Worm (Caenorhabditis elegans) whole organism, late embryonic: ENCODE results near the gene srw-133.

Experiments used
- F13H6.1 ChIP-seq: sonication (generic microtip); optimal IDR thresholded peaks from 2 replicates; lab custom pipeline; 2016; ENCODE audit warnings: missing genetic modification characterization, missing compliant biosample characterization
- K02D7.2 ChIP-seq: sonication (generic microtip); optimal IDR thresholded peaks from 2 replicates; lab custom pipeline; 2017; ENCODE audit warnings: mild to moderate bottlenecking, missing genetic modification characterization, missing compliant biosample characterization
- T23F11.4 ChIP-seq: fragments of 200-800 bp; sonication (Bioruptor generic); optimal IDR thresholded peaks from 2 replicates; lab custom pipeline; 2018; ENCODE audit warnings: mild to moderate bottlenecking, missing genetic modification characterization, missing compliant biosample characterization
- ahr-1 ChIP-seq: sonication (generic microtip); optimal IDR thresholded peaks from 2 replicates; lab custom pipeline; 2016; ENCODE audit warnings: missing genetic modification characterization, missing compliant biosample characterization
- ceh-19 ChIP-seq: fragments of 200-800 bp; sonication (Bioruptor generic); optimal IDR thresholded peaks from 2 replicates; lab custom pipeline; 2018; ENCODE audit warnings: mild to moderate bottlenecking, missing genetic modification characterization, missing compliant biosample characterization
- ceh-24 ChIP-seq: sonication (generic microtip); optimal IDR thresholded peaks from 2 replicates; lab custom pipeline; 2016; ENCODE audit warnings: mild to moderate bottlenecking, missing genetic modification characterization, missing compliant biosample characterization
- ceh-31 ChIP-seq: sonication (generic microtip); optimal IDR thresholded peaks from 2 replicates; lab custom pipeline; 2016; ENCODE audit warnings: missing genetic modification characterization, missing compliant biosample characterization
- ceh-34 ChIP-seq: sonication (generic microtip); optimal IDR thresholded peaks from 2 replicates; lab custom pipeline; 2016; ENCODE audit warnings: mild to moderate bottlenecking, missing genetic modification characterization, missing compliant biosample characterization
- ceh-48 ChIP-seq: sonication (generic microtip); optimal IDR thresholded peaks from 2 replicates; lab custom pipeline; 2016; ENCODE audit warnings: missing genetic modification characterization, inconsistent platforms, missing compliant biosample characterization
- ceh-6 ChIP-seq: fragments of 200-800 bp; sonication (Bioruptor generic); optimal IDR thresholded peaks from 2 replicates; lab custom pipeline; 2018; ENCODE audit warnings: mild to moderate bottlenecking, missing genetic modification characterization, missing compliant biosample characterization
- dmd-4 ChIP-seq: sonication (generic microtip); optimal IDR thresholded peaks from 2 replicates; lab custom pipeline; 2016; ENCODE audit warnings: borderline replicate concordance, missing genetic modification characterization, missing compliant biosample characterization
- dve-1 ChIP-seq: sonication (generic microtip); optimal IDR thresholded peaks from 2 replicates; lab custom pipeline; 2017; ENCODE audit warnings: antibody characterized with exemption, mild to moderate bottlenecking, missing genetic modification characterization, missing compliant biosample characterization
- elt-2 ChIP-seq: sonication (generic microtip); optimal IDR thresholded peaks from 2 replicates; lab custom pipeline; 2016; ENCODE audit warnings: missing genetic modification reagents, missing genetic modification characterization, missing compliant biosample characterization
- eyg-1 ChIP-seq: sonication (generic microtip); optimal IDR thresholded peaks from 2 replicates; lab custom pipeline; 2016; ENCODE audit warnings: missing genotype, missing genetic modification characterization, missing compliant biosample characterization
- hlh-30 ChIP-seq: sonication (generic microtip); optimal IDR thresholded peaks from 2 replicates; lab custom pipeline; 2017; ENCODE audit warnings: antibody characterized with exemption, missing genetic modification characterization, missing compliant biosample characterization; ENCODE audit not compliant: insufficient read depth
- hlh-8 ChIP-seq: sonication (generic microtip); optimal IDR thresholded peaks from 2 replicates; lab custom pipeline; 2016; ENCODE audit warnings: missing genotype, missing genetic modification characterization, missing compliant biosample characterization
- mec-3 ChIP-seq: sonication (generic microtip); optimal IDR thresholded peaks from 2 replicates; lab custom pipeline; 2016; ENCODE audit warnings: borderline replicate concordance, missing genetic modification characterization, missing compliant biosample characterization
- nfya-1 ChIP-seq: sonication (generic microtip); optimal IDR thresholded peaks from 2 replicates; lab custom pipeline; 2017; ENCODE audit warnings: missing genetic modification characterization, mild to moderate bottlenecking, missing compliant biosample characterization, antibody characterized with exemption, moderate library complexity
- nhr-232 ChIP-seq: sonication (generic microtip); optimal IDR thresholded peaks from 2 replicates; lab custom pipeline; 2016; ENCODE audit warnings: missing genetic modification characterization, missing compliant biosample characterization
- npax-4 ChIP-seq: sonication (generic microtip); optimal IDR thresholded peaks from 2 replicates; lab custom pipeline; 2016; ENCODE audit warnings: missing genetic modification characterization, missing compliant biosample characterization
- pax-1 ChIP-seq: fragments of 150-350 bp; optimal IDR thresholded peaks from 2 replicates; lab custom pipeline; 2014; ENCODE audit warnings: missing biosample characterization, missing genetic modification characterization
- pqm-1 ChIP-seq: sonication (generic microtip); optimal IDR thresholded peaks from 2 replicates; lab custom pipeline; 2016; ENCODE audit warnings: missing genetic modification characterization, missing compliant biosample characterization
- pros-1 ChIP-seq: fragments of 150-350 bp; optimal IDR thresholded peaks from 2 replicates; lab custom pipeline; 2014; ENCODE audit warnings: missing biosample characterization, missing genetic modification reagents, missing genetic modification characterization
- rnt-1 ChIP-seq: sonication (generic microtip); optimal IDR thresholded peaks from 2 replicates; lab custom pipeline; 2016; ENCODE audit warnings: missing genetic modification characterization, missing compliant biosample characterization
- sdc-2 ChIP-seq: sonication (generic microtip); optimal IDR thresholded peaks from 2 replicates; lab custom pipeline; 2016; ENCODE audit warnings: missing genotype, missing genetic modification characterization, missing compliant biosample characterization
- sox-4 ChIP-seq: sonication (generic microtip); optimal IDR thresholded peaks from 2 replicates; lab custom pipeline; 2017; ENCODE audit warnings: mild to moderate bottlenecking, missing genetic modification characterization, inconsistent platforms, missing compliant biosample characterization
- syd-9 ChIP-seq: sonication (generic microtip); optimal IDR thresholded peaks from 2 replicates; lab custom pipeline; 2016; ENCODE audit warnings: mild to moderate bottlenecking, missing genetic modification characterization, moderate library complexity, missing compliant biosample characterization
- tbx-7 ChIP-seq: sonication (generic microtip); optimal IDR thresholded peaks from 2 replicates; lab custom pipeline; 2016; ENCODE audit warnings: missing genotype, missing genetic modification characterization, missing compliant biosample characterization
- unc-42 ChIP-seq: sonication (generic microtip); optimal IDR thresholded peaks from 2 replicates; lab custom pipeline; 2016; ENCODE audit warnings: missing genotype, missing genetic modification characterization, missing compliant biosample characterization
- zip-5 ChIP-seq: sonication (generic microtip); optimal IDR thresholded peaks from 2 replicates; lab custom pipeline; 2016; ENCODE audit warnings: missing genetic modification characterization, missing compliant biosample characterization
- ztf-16 ChIP-seq: sonication (generic microtip); optimal IDR thresholded peaks from 2 replicates; lab custom pipeline; 2017; ENCODE audit warnings: missing genetic modification characterization, missing compliant biosample characterization

Gene srw-133

DNA sequence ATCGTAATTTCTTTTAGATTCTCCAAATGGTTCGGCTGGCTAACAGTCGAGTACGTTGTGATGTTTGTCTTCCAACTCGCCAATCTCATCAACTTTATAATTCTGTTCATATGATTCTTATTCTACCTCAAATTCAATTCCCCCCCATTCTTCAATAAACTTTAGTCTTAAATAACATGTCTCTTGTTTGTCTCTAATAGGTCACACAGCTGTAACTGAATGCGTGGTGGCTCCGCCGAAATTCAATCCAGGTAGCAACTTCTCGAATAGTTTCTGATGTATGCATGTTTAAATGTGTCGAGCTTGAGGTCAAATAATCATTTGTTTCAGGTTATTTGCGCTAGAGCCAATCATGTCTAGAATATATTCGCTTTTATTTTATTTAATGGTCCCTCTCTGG lies 24.2 kb upstream of the srw-133 start, which contains the start of gene lgc-29:
Gene lgc-29, plus strand, starts transcription at position 301 of the 400 bp plus-strand sequence.
- no peak for TF ChIP-seq ceh-34 (tag; lab: Kevin White, UChicago)
- TF ChIP-seq T23F11.4 (GFP tag; lab: Kevin White, UChicago): no peak
- TF ChIP-seq pros-1 (tag; lab: Kevin White, UChicago): no peak
- TF ChIP-seq eyg-1: no peak
- TF ChIP-seq pqm-1 (tag; lab: Kevin White, UChicago): no peak
- no peak for TF ChIP-seq ahr-1 (tag; lab: Kevin White, UChicago)
- no peak for TF ChIP-seq mec-3 (tag; lab: Kevin White, UChicago)
- TF ChIP-seq, all 69 proteins: peak for 0

DNA sequence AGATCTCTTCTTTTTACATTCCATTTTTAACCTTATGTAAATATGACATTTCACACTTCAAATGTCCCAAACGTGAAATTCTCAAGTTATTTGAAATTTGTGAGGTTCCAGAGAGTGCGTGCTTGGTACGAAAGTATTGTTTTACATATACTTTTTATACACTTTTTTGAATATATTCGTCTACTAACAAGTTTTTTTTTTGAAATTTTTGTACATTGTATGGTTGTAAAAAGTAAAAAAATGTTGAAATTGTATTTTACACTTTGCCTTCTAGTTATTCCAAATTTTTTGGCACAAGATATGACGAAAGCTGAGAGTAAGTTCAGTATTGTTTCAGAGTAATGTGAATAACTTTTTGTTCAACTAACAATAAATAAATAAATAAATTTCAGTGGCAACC lies 20.2 kb upstream of the srw-133 start, which contains the start of gene lgc-1:
Gene lgc-1, plus strand, starts transcription at position 301 of the 400 bp plus-strand sequence.
- TF ChIP-seq ceh-34 (tag; lab: Kevin White, UChicago): no peak
- no peak for TF ChIP-seq sox-4 (tag; lab: Kevin White, UChicago)
- no peak for TF ChIP-seq dmd-4 (tag; lab: Kevin White, UChicago)
- no peak for TF ChIP-seq ceh-6
- no peak for TF ChIP-seq ceh-31 (tag; lab: Kevin White, UChicago)
- TF ChIP-seq sdc-2 (tag; lab: Kevin White, UChicago): no peak
- TF ChIP-seq mec-3 (tag; lab: Kevin White, UChicago): no peak
- TF ChIP-seq ceh-48 (tag; lab: Kevin White, UChicago): no peak
- no peak for TF ChIP-seq syd-9 (tag; lab: Kevin White, UChicago)
- no peak for TF ChIP-seq hlh-8 (tag; lab: Kevin White, UChicago)
- TF ChIP-seq rnt-1 (tag; lab: Kevin White, UChicago): no peak
- TF ChIP-seq elt-2: no peak
- no peak for TF ChIP-seq K02D7.2 (tag; lab: Kevin White, UChicago)

ce11 chrV:4131471-4131939 lies 17.0 kb upstream of the srw-133 start, which contains the start of gene nhr-57:
TSS of gene nhr-57 (plus strand) at chrV:4131889.
- no peak for TF ChIP-seq zip-5 (tag; lab: Kevin White, UChicago)
- TF ChIP-seq unc-42 (tag; lab: Kevin White, UChicago): no peak
- no peak for TF ChIP-seq ceh-48 (tag; lab: Kevin White, UChicago)
- TF ChIP-seq tbx-7 (tag; lab: Kevin White, UChicago): no peak
- peak; percentile 19 for TF ChIP-seq dve-1
- no peak for TF ChIP-seq hlh-8 (tag; lab: Kevin White, UChicago)
- TF ChIP-seq nfya-1 (tag; lab: Kevin White, UChicago): no peak

- TF ChIP-seq ztf-16 (tag; lab: Kevin White, UChicago) (no peak), npax-4 (tag; lab: Kevin White, UChicago) (no peak), hlh-30 (no peak), pqm-1 (tag; lab: Kevin White, UChicago) (no peak), syd-9 (tag; lab: Kevin White, UChicago) (no peak), ceh-24 (tag; lab: Kevin White, UChicago) (no peak), F13H6.1 (tag; lab: Kevin White, UChicago) (no peak)
Observed at ce11 chrV:4129604-4130003, 15.1 kb upstream of the srw-133 start, which contains the start of gene phat-4. TSS of gene phat-4 (plus strand) at chrV:4129904.

DNA sequence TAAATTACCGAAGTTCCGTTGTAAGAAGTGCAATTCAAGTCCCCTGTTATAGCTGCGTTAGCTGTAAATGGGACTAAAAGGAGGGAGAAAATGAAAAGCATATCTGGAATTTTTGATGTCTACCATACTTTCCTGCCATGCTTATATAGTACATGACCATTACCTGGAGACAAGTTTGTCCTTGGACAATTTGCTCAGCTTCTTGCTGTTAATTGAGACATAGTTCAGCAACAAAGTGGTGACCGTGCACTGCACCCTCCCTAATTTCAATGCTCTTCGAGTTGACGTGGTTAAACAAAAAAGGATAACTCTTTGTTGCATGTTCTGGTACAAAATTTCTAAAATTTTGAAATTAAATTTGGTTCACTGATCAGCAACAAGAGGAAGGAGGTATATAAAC lies 12.9 kb upstream of the srw-133 start, which contains the start of gene T05B4.13:
Gene T05B4.13, minus strand, starts transcription at position 101 of the 400 bp plus-strand sequence.
- TF ChIP-seq nhr-232 (no peak), ceh-19 (GFP tag; lab: Kevin White, UChicago) (no peak), ahr-1 (tag; lab: Kevin White, UChicago) (no peak), hlh-8 (tag; lab: Kevin White, UChicago) (no peak), pax-1 (no peak)
